Worm (Caenorhabditis elegans) whole organism, L3 larva: ENCODE measurements around the gene fbxo-11.2.

Source experiments
- R02D3.7 ChIP-seq: fragments of 150-350 bp; optimal IDR thresholded peaks from 2 replicates; lab custom pipeline; 2014; ENCODE audit warnings: missing biosample characterization, missing genetic modification characterization
- aly-2 ChIP-seq: fragments of 150-350 bp; optimal IDR thresholded peaks from 2 replicates; lab custom pipeline; 2014; ENCODE audit warnings: missing biosample characterization, missing genetic modification characterization
- ama-1 ChIP-seq: fragments of 150-350 bp; optimal IDR thresholded peaks from 2 replicates; lab custom pipeline; 2018
- elt-2 ChIP-seq: sonication (generic microtip); optimal IDR thresholded peaks from 2 replicates; lab custom pipeline; 2016; ENCODE audit warnings: missing genetic modification reagents, mild to moderate bottlenecking, missing genetic modification characterization, missing compliant biosample characterization
- elt-3 ChIP-seq, 3 experiments: fragments of 150-350 bp in 1 of 3; sonication (generic microtip) in 2 of 3; optimal IDR thresholded peaks; 2 replicates in 2 of 3; 4 replicates in 1 of 3; lab custom pipeline; 2014 to 2017; ENCODE audit warnings: missing biosample characterization in 3 of 3, missing genetic modification characterization in 3 of 3
- nhr-67 ChIP-seq: fragments of 150-350 bp; optimal IDR thresholded peaks from 2 replicates; lab custom pipeline; 2014; ENCODE audit warnings: missing biosample characterization, missing genetic modification characterization
- pha-4 ChIP-seq: fragments of 150-350 bp; optimal IDR thresholded peaks from 2 replicates; lab custom pipeline; 2014; ENCODE audit warnings: missing biosample characterization, missing genetic modification reagents, missing genetic modification characterization
- tbx-2 ChIP-seq: sonication (generic microtip); optimal IDR thresholded peaks from 2 replicates; lab custom pipeline; 2016; ENCODE audit warnings: mild to moderate bottlenecking, missing genetic modification characterization, missing compliant biosample characterization

DNA sequence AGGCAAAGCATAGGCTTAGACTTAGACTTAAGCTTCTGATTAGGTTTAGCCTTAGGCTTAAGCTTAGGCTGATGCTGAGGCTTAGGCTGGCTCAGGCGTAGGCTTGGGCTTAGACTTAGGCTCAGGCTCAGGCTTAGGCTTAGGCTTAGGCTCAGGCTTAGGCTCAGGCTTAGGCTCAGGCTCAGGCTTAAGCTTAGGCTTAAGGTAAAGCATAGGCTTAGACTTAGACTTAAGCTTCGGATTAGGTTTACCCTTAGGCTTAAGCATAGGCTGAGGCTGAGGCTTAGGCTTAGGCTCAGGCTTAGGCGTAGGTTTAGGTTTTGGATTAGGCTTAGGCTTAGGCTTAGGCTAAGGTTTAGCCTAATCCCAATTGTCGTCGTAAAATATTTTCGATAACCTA, 46.5 kb upstream of the fbxo-11.2 start:
- TF ChIP-seq tbx-2 (no peak), pha-4 (tag; lab: Kevin White, UChicago) (no peak), R02D3.7 (no peak), elt-3 (tag; optimal IDR thresholded peaks at IDR 0.05; lab: Kevin White, UChicago) (no peak), aly-2 (tag; lab: Kevin White, UChicago) (no peak), elt-2 (tag; lab: Kevin White, UChicago) (no peak), ama-1 (no peak), nhr-67 (tag; lab: Kevin White, UChicago) (no peak)
